Fruit fly (Drosophila melanogaster) Kc167 (cell line): Measurements from ENCODE around the gene CG14852.

ENCODE experiments used
- Myc ChIP-seq: fragments of >200 bp; optimal IDR thresholded peaks from 2 replicates; lab custom pipeline; 2017; ENCODE audit warnings: missing external identifiers
- Sin3A ChIP-seq: fragments of >200 bp; optimal IDR thresholded peaks from 2 replicates; lab custom pipeline; 2018; ENCODE audit warnings: missing external identifiers
- insv ChIP-seq: fragments of >200 bp; optimal IDR thresholded peaks from 3 replicates; lab custom pipeline; 2018; ENCODE audit warnings: missing external identifiers

dm6 chr3R:14516742-14517141 is 49.0 kb upstream of the CG14852 start, which contains the start of gene CG34273:
- no peak for TF ChIP-seq Sin3A (lab: Kevin White, UChicago)
- no peak for TF ChIP-seq Myc (lab: Kevin White, UChicago)
- no peak for TF ChIP-seq insv (lab: Kevin White, UChicago)
